Fruit fly (Drosophila melanogaster) whole organism, prepupa: Measurements from ENCODE around the gene CG14667.
A peak's percentile ranks its signal among the peaks of the same experiment; 100 is the strongest.

Experiments
- CG10631 ChIP-seq: fragments of 200-800 bp; sonication (Bioruptor generic); optimal IDR thresholded peaks from 2 replicates; lab custom pipeline; 2016; ENCODE audit warnings: missing biosample characterization, missing genetic modification characterization
- CG10669 ChIP-seq: fragments of 200-800 bp; sonication (Bioruptor generic); optimal IDR thresholded peaks from 3 replicates; lab custom pipeline; 2018; ENCODE audit warnings: missing biosample characterization, mild to moderate bottlenecking, missing genetic modification characterization, moderate library complexity
- CG11294 ChIP-seq: fragments of 200-800 bp; sonication (Bioruptor generic); IDR thresholded peaks from 2 replicates; pipeline ENCODE4 v1.3.6; 2022; ENCODE audit warnings: missing biosample characterization, missing genetic modification characterization
- CG11902 ChIP-seq: fragments of 200-800 bp; sonication (Bioruptor generic); optimal IDR thresholded peaks from 3 replicates; lab custom pipeline; 2016; ENCODE audit warnings: missing biosample characterization, missing genetic modification characterization
- CG16779 ChIP-seq: fragments of 200-800 bp; sonication (Bioruptor generic); optimal IDR thresholded peaks from 3 replicates; lab custom pipeline; 2017; ENCODE audit warnings: missing biosample characterization, mild to moderate bottlenecking, missing genetic modification characterization
- CG31627 ChIP-seq: fragments of 200-800 bp; sonication (Bioruptor generic); optimal IDR thresholded peaks from 3 replicates; lab custom pipeline; 2016; ENCODE audit warnings: missing biosample characterization, missing genetic modification characterization
- CG32006 ChIP-seq: fragments of 200-800 bp; sonication (Bioruptor generic); optimal IDR thresholded peaks from 3 replicates; lab custom pipeline; 2017; ENCODE audit warnings: missing biosample characterization, mild to moderate bottlenecking, missing genetic modification characterization
- CG34406 ChIP-seq: fragments of 200-800 bp; sonication (Bioruptor generic); optimal IDR thresholded peaks from 3 replicates; lab custom pipeline; 2016; ENCODE audit warnings: missing biosample characterization, missing genetic modification characterization
- CG3919 ChIP-seq: fragments of 200-800 bp; sonication (Bioruptor generic); optimal IDR thresholded peaks from 3 replicates; lab custom pipeline; 2016; ENCODE audit warnings: missing biosample characterization, missing genetic modification characterization
- CG4318 ChIP-seq: fragments of 200-800 bp; sonication (Bioruptor generic); optimal IDR thresholded peaks from 3 replicates; lab custom pipeline; 2017; ENCODE audit warnings: missing biosample characterization, mild to moderate bottlenecking, missing genetic modification characterization
- CG6163 ChIP-seq: fragments of 200-800 bp; sonication (Bioruptor generic); IDR thresholded peaks from 3 replicates; pipeline ENCODE4 v1.3.6; 2022; ENCODE audit warnings: missing biosample characterization, missing genetic modification characterization
- CG6276 ChIP-seq: fragments of 200-800 bp; sonication (Bioruptor generic); optimal IDR thresholded peaks from 2 replicates; lab custom pipeline; 2017; ENCODE audit warnings: missing biosample characterization, mild to moderate bottlenecking, missing genetic modification characterization
- CG6792 ChIP-seq: fragments of 200-800 bp; sonication (Bioruptor generic); optimal IDR thresholded peaks from 3 replicates; lab custom pipeline; 2016; ENCODE audit warnings: missing biosample characterization, missing genetic modification characterization
- CG6808 ChIP-seq: fragments of 200-800 bp; sonication (Bioruptor generic); optimal IDR thresholded peaks from 3 replicates; lab custom pipeline; 2017; ENCODE audit warnings: missing biosample characterization, missing genetic modification characterization, mild to moderate bottlenecking, moderate library complexity, missing genetic modification reagents
- CG7368 ChIP-seq: fragments of 200-800 bp; sonication (Bioruptor generic); optimal IDR thresholded peaks from 3 replicates; lab custom pipeline; 2016; ENCODE audit warnings: missing biosample characterization, missing genetic modification characterization
- CG8119 ChIP-seq: fragments of 200-800 bp; sonication (Bioruptor generic); IDR thresholded peaks from 3 replicates; pipeline ENCODE4 v1.3.6; 2022; ENCODE audit warnings: missing biosample characterization, missing genetic modification characterization
- CG8632 ChIP-seq: fragments of 200-800 bp; sonication (Bioruptor generic); optimal IDR thresholded peaks from 3 replicates; lab custom pipeline; 2016; ENCODE audit warnings: missing biosample characterization, missing genetic modification characterization
- Eip75B ChIP-seq: fragments of 200-800 bp; sonication (Bioruptor generic); optimal IDR thresholded peaks from 3 replicates; lab custom pipeline; 2016; ENCODE audit warnings: missing biosample characterization, missing genetic modification characterization
- Eip78C ChIP-seq: fragments of 200-800 bp; sonication (Bioruptor generic); peaks from one replicate; lab custom pipeline; 2016; ENCODE audit warnings: missing biosample characterization, missing genetic modification characterization
- Eip93F ChIP-seq: fragments of 200-800 bp; sonication (Bioruptor generic); optimal IDR thresholded peaks from 2 replicates; lab custom pipeline; 2016; ENCODE audit warnings: missing biosample characterization, mild to moderate bottlenecking, missing genetic modification characterization
- Ets21C ChIP-seq: fragments of 200-800 bp; sonication (Bioruptor generic); optimal IDR thresholded peaks from 3 replicates; lab custom pipeline; 2016; ENCODE audit warnings: missing biosample characterization, missing genetic modification characterization
- Ets96B ChIP-seq: fragments of 200-800 bp; optimal IDR thresholded peaks from 2 replicates; lab custom pipeline; 2019; ENCODE audit warnings: missing biosample characterization, mild to moderate bottlenecking, missing genetic modification characterization, moderate library complexity
- Gug ChIP-seq: fragments of 200-800 bp; sonication (Bioruptor generic); IDR thresholded peaks from 2 replicates; pipeline ENCODE4 v1.3.6; 2022; ENCODE audit warnings: missing biosample characterization, missing genetic modification characterization
- Hr38 ChIP-seq: sonication (Bioruptor generic); optimal IDR thresholded peaks from 2 replicates; lab custom pipeline; 2016; ENCODE audit warnings: missing biosample characterization, missing genetic modification characterization
- OdsH ChIP-seq: fragments of 200-800 bp; sonication (Bioruptor generic); optimal IDR thresholded peaks from 3 replicates; lab custom pipeline; 2016; ENCODE audit warnings: missing biosample characterization, missing genetic modification characterization
- Smox ChIP-seq: fragments of 200-800 bp; sonication (Bioruptor generic); optimal IDR thresholded peaks from 3 replicates; lab custom pipeline; 2016; ENCODE audit warnings: missing biosample characterization, missing genetic modification characterization
- Sox102F ChIP-seq: fragments of 200-800 bp; sonication (Bioruptor generic); optimal IDR thresholded peaks from 2 replicates; lab custom pipeline; 2016; ENCODE audit warnings: missing biosample characterization, mild to moderate bottlenecking, missing genetic modification characterization
- Sox14 ChIP-seq: fragments of 200-800 bp; sonication (Bioruptor generic); optimal IDR thresholded peaks from 3 replicates; lab custom pipeline; 2016; ENCODE audit warnings: missing biosample characterization, missing genetic modification characterization
- achi ChIP-seq: fragments of 200-800 bp; sonication (Bioruptor generic); optimal IDR thresholded peaks from 3 replicates; lab custom pipeline; 2016; ENCODE audit warnings: missing biosample characterization, missing genetic modification characterization
- acj6 ChIP-seq: fragments of 200-800 bp; sonication (Bioruptor generic); optimal IDR thresholded peaks from 3 replicates; lab custom pipeline; 2016; ENCODE audit warnings: missing biosample characterization, missing genetic modification characterization
- cyc ChIP-seq: fragments of 200-800 bp; sonication (Bioruptor generic); optimal IDR thresholded peaks from 3 replicates; lab custom pipeline; 2016; ENCODE audit warnings: missing biosample characterization, missing genetic modification characterization
- dsx ChIP-seq: fragments of 200-800 bp; optimal IDR thresholded peaks from 3 replicates; lab custom pipeline; 2019; ENCODE audit warnings: missing biosample characterization, mild to moderate bottlenecking, missing genetic modification characterization, moderate library complexity; ENCODE audit not compliant: poor library complexity, severe bottlenecking
- eg ChIP-seq: fragments of 200-800 bp; sonication (Bioruptor generic); IDR thresholded peaks from 3 replicates; pipeline ENCODE4 v1.3.6; 2022; ENCODE audit warnings: missing biosample characterization, missing genetic modification characterization
- esn ChIP-seq: fragments of 200-800 bp; sonication (Bioruptor generic); optimal IDR thresholded peaks from 2 replicates; lab custom pipeline; 2016; ENCODE audit warnings: missing biosample characterization, mild to moderate bottlenecking, missing genetic modification characterization, moderate library complexity
- fd59A ChIP-seq: fragments of 200-800 bp; sonication (Bioruptor generic); optimal IDR thresholded peaks from 2 replicates; lab custom pipeline; 2017; ENCODE audit warnings: missing biosample characterization, mild to moderate bottlenecking, missing genetic modification characterization, missing genetic modification reagents
- fd85E ChIP-seq: fragments of 200-800 bp; sonication (Bioruptor generic); optimal IDR thresholded peaks from 3 replicates; lab custom pipeline; 2016; ENCODE audit warnings: missing biosample characterization, missing genetic modification characterization
- fkh ChIP-seq: fragments of 200-800 bp; sonication (Bioruptor generic); optimal IDR thresholded peaks from 3 replicates; lab custom pipeline; 2017; ENCODE audit warnings: missing biosample characterization, mild to moderate bottlenecking, missing genetic modification characterization, moderate library complexity
- lz ChIP-seq: fragments of 200-800 bp; sonication (Bioruptor generic); optimal IDR thresholded peaks from 3 replicates; lab custom pipeline; 2016; ENCODE audit warnings: missing biosample characterization, missing genetic modification characterization
- net ChIP-seq: fragments of 200-800 bp; sonication (Bioruptor generic); optimal IDR thresholded peaks from 3 replicates; lab custom pipeline; 2016; ENCODE audit warnings: missing biosample characterization, missing genetic modification characterization
- pdm3 ChIP-seq: fragments of 200-800 bp; sonication (Bioruptor generic); optimal IDR thresholded peaks from 3 replicates; lab custom pipeline; 2016; ENCODE audit warnings: missing biosample characterization, missing genetic modification characterization
- salr ChIP-seq, 2 experiments: fragments of 200-800 bp; sonication (Bioruptor generic); optimal IDR thresholded peaks; 3 replicates each; lab custom pipeline; 2016 to 2018; ENCODE audit warnings: missing biosample characterization in 2 of 2, missing genetic modification characterization in 2 of 2, mild to moderate bottlenecking in 1 of 2
- spab ChIP-seq: fragments of 200-800 bp; sonication (Bioruptor generic); optimal IDR thresholded peaks from 2 replicates; lab custom pipeline; 2017; ENCODE audit warnings: missing biosample characterization, mild to moderate bottlenecking, missing genetic modification characterization, missing genetic modification reagents
- ss ChIP-seq, 2 experiments: fragments of 200-800 bp; sonication (Bioruptor generic); optimal IDR thresholded peaks; 2 replicates in 1 of 2; 3 replicates in 1 of 2; lab custom pipeline; 2017 to 2018; ENCODE audit warnings: mild to moderate bottlenecking in 2 of 2, missing biosample characterization in 2 of 2, missing genetic modification characterization in 2 of 2, moderate library complexity in 1 of 2
- svp ChIP-seq: fragments of 200-800 bp; sonication (Bioruptor generic); peaks from one replicate; lab custom pipeline; 2016; ENCODE audit warnings: missing biosample characterization, missing genetic modification characterization
- topi ChIP-seq: fragments of 200-800 bp; sonication (Bioruptor generic); optimal IDR thresholded peaks from 3 replicates; lab custom pipeline; 2016; ENCODE audit warnings: missing biosample characterization, missing genetic modification characterization
- vri ChIP-seq: fragments of 200-800 bp; sonication (Bioruptor generic); optimal IDR thresholded peaks from 3 replicates; lab custom pipeline; 2016; ENCODE audit warnings: missing biosample characterization, mild to moderate bottlenecking, missing genetic modification characterization

Gene CG14667

DNA sequence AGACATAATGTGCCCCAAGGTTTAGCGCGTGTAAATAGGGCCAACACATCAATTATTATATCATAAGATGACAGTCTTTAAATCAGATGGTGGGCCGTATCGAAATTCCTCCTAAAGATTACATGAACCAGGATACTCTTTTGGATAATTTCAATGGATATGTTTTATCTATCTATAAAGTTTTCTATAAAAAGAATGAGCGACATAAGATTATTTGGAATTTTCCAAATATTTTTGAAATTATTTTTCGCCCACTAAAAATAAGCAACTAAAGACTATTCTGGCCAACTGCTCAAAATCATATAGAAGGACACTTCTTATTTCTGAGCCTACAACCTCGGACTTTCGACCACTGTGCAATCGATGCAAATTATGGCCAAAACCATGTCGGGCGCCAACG, 44.5 kb upstream of the CG14667 start (continued):
- TF ChIP-seq fd59A (no peak), dsx (GFP tag; lab: Kevin White, UChicago) (no peak), fd85E (GFP tag; lab: Kevin White, UChicago) (no peak), CG7368 (GFP tag; lab: Kevin White, UChicago) (no peak), lz (peak; percentile 29), net (GFP tag; lab: Kevin White, UChicago) (no peak), CG6163 (GFP tag; lab: Robert Waterston, UW) (peak; percentile 39; the same call in 1 of the 3 replicates), esn (GFP tag; lab: Kevin White, UChicago) (peak; percentile 19), topi (GFP tag; lab: Kevin White, UChicago) (no peak), spab (GFP tag; lab: Kevin White, UChicago) (peak; percentile 33), achi (GFP tag; lab: Kevin White, UChicago) (peak; percentile 31), svp (GFP tag; lab: Kevin White, UChicago) (no peak), Eip78C (GFP tag; lab: Kevin White, UChicago) (peak; percentile 90), CG11902 (GFP tag; lab: Kevin White, UChicago) (no peak), OdsH (GFP tag; lab: Kevin White, UChicago) (peak; percentile 47), Gug (GFP tag; lab: Robert Waterston, UW) (no peak), salr (GFP tag; optimal IDR thresholded peaks at IDR 0.05; lab: Kevin White, UChicago) (peak in 1 of 2 experiments; percentile 44), CG10631 (GFP tag; lab: Kevin White, UChicago) (peak; percentile 50), CG11294 (GFP tag; lab: Robert Waterston, UW) (no peak), Ets21C (GFP tag; lab: Kevin White, UChicago) (no peak)
- TF ChIP-seq, all 60 proteins: peak for 26

DNA sequence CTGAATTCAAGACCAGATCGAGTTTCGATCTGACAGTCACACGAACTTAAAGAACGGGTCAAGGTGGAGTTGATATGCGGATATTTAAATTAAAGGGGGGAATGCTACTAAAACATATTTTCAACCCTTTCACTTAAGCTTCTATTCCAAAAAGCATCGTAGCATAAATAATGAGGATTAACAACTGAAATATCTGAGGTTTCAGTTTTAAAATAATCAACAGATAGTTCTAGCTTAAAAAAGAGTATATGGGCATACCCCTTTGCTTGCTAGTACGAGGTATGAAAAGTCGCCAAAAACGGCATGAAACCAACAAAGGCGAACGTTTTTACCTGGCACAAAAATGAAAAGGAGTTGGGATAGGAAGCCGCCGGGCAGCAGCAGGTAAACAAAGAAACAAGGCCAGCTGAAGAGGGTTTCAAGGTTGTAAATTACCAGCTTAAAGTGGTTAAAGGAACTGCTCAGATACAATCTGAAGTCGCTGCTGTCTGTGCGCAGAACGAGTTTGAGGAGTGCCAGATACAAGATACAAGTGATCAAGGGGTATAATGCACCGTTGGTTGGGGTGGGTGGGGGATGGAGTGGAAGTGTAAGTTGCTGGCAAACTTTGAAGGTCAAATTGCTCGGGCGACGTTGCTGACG, 42.9 kb upstream of the CG14667 start:
- TF ChIP-seq Sox14 (peak; percentile 69), achi (GFP tag; lab: Kevin White, UChicago) (peak; percentile 41), lz (peak; percentile 49), Sox102F (peak; percentile 50), CG6276 (GFP tag; lab: Kevin White, UChicago) (no peak), spab (GFP tag; lab: Kevin White, UChicago) (peak; percentile 61), Smox (GFP tag; lab: Kevin White, UChicago) (peak; percentile 59), esn (GFP tag; lab: Kevin White, UChicago) (peak; percentile 71), CG8632 (GFP tag; lab: Kevin White, UChicago) (peak; percentile 24), cyc (peak; percentile 46), CG6163 (GFP tag; lab: Robert Waterston, UW) (peak; percentile 29; the same call in 1 of the 3 replicates), salr (GFP tag; optimal IDR thresholded peaks at IDR 0.05; lab: Kevin White, UChicago) (no peak), CG10669 (peak; percentile 70), Hr38 (no peak), CG6808 (peak; percentile 50), Ets21C (GFP tag; lab: Kevin White, UChicago) (no peak), CG4318 (no peak), CG31627 (GFP tag; lab: Kevin White, UChicago) (peak; percentile 51), fkh (no peak), ss (GFP tag; optimal IDR thresholded peaks at IDR 0.05; lab: Kevin White, UChicago) (peak; percentile 25 to 66), Ets96B (tag; lab: Kevin White, UChicago) (peak; percentile 72), fd59A (peak; percentile 35), Gug (GFP tag; lab: Robert Waterston, UW) (no peak), Eip75B (GFP tag; lab: Kevin White, UChicago) (peak; percentile 65), fd85E (GFP tag; lab: Kevin White, UChicago) (no peak), eg (GFP tag; lab: Robert Waterston, UW) (no peak), CG3919 (GFP tag; lab: Kevin White, UChicago) (peak; percentile 53), vri (GFP tag; lab: Kevin White, UChicago) (peak; percentile 39), CG7368 (GFP tag; lab: Kevin White, UChicago) (peak; percentile 38), CG10631 (GFP tag; lab: Kevin White, UChicago) (peak; percentile 63), Eip93F (GFP tag; lab: Kevin White, UChicago) (no peak), CG8119 (GFP tag; lab: Robert Waterston, UW) (no peak), CG16779 (tag; lab: Kevin White, UChicago) (no peak), acj6 (peak; percentile 52), net (GFP tag; lab: Kevin White, UChicago) (peak; percentile 21), CG32006 (no peak), pdm3 (GFP tag; lab: Kevin White, UChicago) (peak; percentile 49), CG6792 (GFP tag; lab: Kevin White, UChicago) (peak; percentile 52), CG34406 (GFP tag; lab: Kevin White, UChicago) (peak; percentile 43), topi (GFP tag; lab: Kevin White, UChicago) (peak; percentile 62)
